Fruit fly (Drosophila melanogaster) S2 (cell line): ENCODE results near the gene Ptp10D.

Experiments used
- CG8478 ChIP-seq: fragments of >200 bp; optimal IDR thresholded peaks from 2 replicates; lab custom pipeline; 2018
- CTCF ChIP-seq, 2 experiments: fragments of >200 bp; optimal IDR thresholded peaks; 2 replicates each; lab custom pipeline; 2018

dm6 chrX:11681558-11682551, 60.0 kb downstream of the Ptp10D start:
- no peak for TF ChIP-seq CG8478 (lab: Kevin White, UChicago)
- peak; percentile 76 to 83 for TF ChIP-seq CTCF (optimal IDR thresholded peaks at IDR 0.05; lab: Kevin White, UChicago)
